Worm (Caenorhabditis elegans): ENCODE data around the gene let-653.

Gene let-653

ce11 chrIV:11851882-11852281 lies 33.5 kb upstream of the let-653 start, which contains the start of gene F38H4.5:
F38H4.5 (plus strand) TSS chrIV:11852182.
- TF ChIP-seq lim-6 (tag; optimal IDR thresholded peaks at IDR 0.05): no peak
- TF ChIP-seq nfya-1 (tag; optimal IDR thresholded peaks at IDR 0.05): no peak
- TF ChIP-seq ceh-9 (tag; optimal IDR thresholded peaks at IDR 0.05): no peak
- TF ChIP-seq npax-4 (tag; optimal IDR thresholded peaks at IDR 0.05): no peak
- TF ChIP-seq odd-2 (tag; optimal IDR thresholded peaks at IDR 0.05): no peak
- TF ChIP-seq ceh-18 (tag; optimal IDR thresholded peaks at IDR 0.05): no peak
- no peak for TF ChIP-seq hlh-15 (tag; optimal IDR thresholded peaks at IDR 0.05)
- no peak for TF ChIP-seq ttx-3 (tag; optimal IDR thresholded peaks at IDR 0.05)
- no peak for TF ChIP-seq che-1 (tag; optimal IDR thresholded peaks at IDR 0.05)
- TF ChIP-seq fax-1 (tag; optimal IDR thresholded peaks at IDR 0.05): no peak

ce11 chrIV:11854777-11855176 lies 30.6 kb upstream of the let-653 start, which contains the start of gene tag-30:
tag-30 (minus strand) TSS chrIV:11855159.
- TF ChIP-seq unc-86 (tag; optimal IDR thresholded peaks at IDR 0.05) (no peak), ceh-34 (tag; optimal IDR thresholded peaks at IDR 0.05) (peak; percentile 54), rnt-1 (tag; optimal IDR thresholded peaks at IDR 0.05) (no peak), lin-11 (tag; optimal IDR thresholded peaks at IDR 0.05) (no peak), sox-4 (tag; optimal IDR thresholded peaks at IDR 0.05) (no peak), tbx-7 (tag; optimal IDR thresholded peaks at IDR 0.05) (no peak), dve-1 (tag; optimal IDR thresholded peaks at IDR 0.05) (no peak), ceh-31 (tag; optimal IDR thresholded peaks at IDR 0.05) (peak; percentile 62), tbx-2 (tag; optimal IDR thresholded peaks at IDR 0.05) (peak; percentile 41), unc-42 (tag; optimal IDR thresholded peaks at IDR 0.05) (peak; percentile 59), pax-1 (tag; optimal IDR thresholded peaks at IDR 0.05) (no peak), hlh-30 (tag; optimal IDR thresholded peaks at IDR 0.05; ENCODE audit: insufficient read depth) (peak; percentile 66), hlh-15 (tag; optimal IDR thresholded peaks at IDR 0.05) (no peak), ceh-48 (tag; optimal IDR thresholded peaks at IDR 0.05) (no peak), ceh-19 (GFP tag; optimal IDR thresholded peaks at IDR 0.05) (no peak), syd-9 (tag; optimal IDR thresholded peaks at IDR 0.05) (no peak), fkh-10 (GFP tag; optimal IDR thresholded peaks at IDR 0.05) (no peak), lim-6 (tag; optimal IDR thresholded peaks at IDR 0.05) (no peak), nfya-1 (tag; optimal IDR thresholded peaks at IDR 0.05) (peak; percentile 22), T23F11.4 (GFP tag; optimal IDR thresholded peaks at IDR 0.05) (no peak), che-1 (tag; optimal IDR thresholded peaks at IDR 0.05) (no peak), Y22D7AL.16 (tag; optimal IDR thresholded peaks at IDR 0.05) (no peak), zip-5 (tag; optimal IDR thresholded peaks at IDR 0.05) (no peak)

ce11 chrIV:11855424-11855823 lies 30.0 kb upstream of the let-653 start:
- no peak for TF ChIP-seq ama-1 (optimal IDR thresholded peaks at IDR 0.05)
- no peak for TF ChIP-seq che-1 (tag; optimal IDR thresholded peaks at IDR 0.05)
- TF ChIP-seq ceh-6 (GFP tag; optimal IDR thresholded peaks at IDR 0.05): no peak
- no peak for TF ChIP-seq fkh-10 (GFP tag; optimal IDR thresholded peaks at IDR 0.05)
- TF ChIP-seq F13H6.1 (tag; optimal IDR thresholded peaks at IDR 0.05): no peak
- TF ChIP-seq madf-2 (tag; optimal IDR thresholded peaks at IDR 0.05): no peak
- no peak for TF ChIP-seq sox-2 (GFP tag; IDR thresholded peaks at IDR 0.05)
- no peak for TF ChIP-seq ceh-24 (tag; optimal IDR thresholded peaks at IDR 0.05)
- TF ChIP-seq K02D7.2 (tag; optimal IDR thresholded peaks at IDR 0.05): no peak
- TF ChIP-seq hlh-8 (tag; optimal IDR thresholded peaks at IDR 0.05): no peak
- no peak for TF ChIP-seq ceh-31 (tag; optimal IDR thresholded peaks at IDR 0.05)
- no peak for TF ChIP-seq ttx-3 (tag; optimal IDR thresholded peaks at IDR 0.05)
- TF ChIP-seq pat-9 (tag; optimal IDR thresholded peaks at IDR 0.05): no peak
- no peak for TF ChIP-seq pha-2 (tag; optimal IDR thresholded peaks at IDR 0.05)
- TF ChIP-seq elt-4 (tag; optimal IDR thresholded peaks at IDR 0.05): no peak
- TF ChIP-seq ceh-30 (tag; optimal IDR thresholded peaks at IDR 0.05): no peak
- no peak for TF ChIP-seq C38D4.7 (GFP tag; optimal IDR thresholded peaks at IDR 0.05)

Measured in whole organism, late embryonic.